Worm (Caenorhabditis elegans) whole organism, late embryonic: ENCODE data around the gene cca-1.

Experiments used
- ceh-30 ChIP-seq: fragments of 150-350 bp; optimal IDR thresholded peaks from 2 replicates; lab custom pipeline; 2014; ENCODE audit warnings: missing biosample characterization, missing genetic modification characterization
- pqm-1 ChIP-seq: sonication (generic microtip); optimal IDR thresholded peaks from 2 replicates; lab custom pipeline; 2016; ENCODE audit warnings: missing genetic modification characterization, missing compliant biosample characterization

- no peak for TF ChIP-seq ceh-30 (tag; lab: Kevin White, UChicago)
- TF ChIP-seq pqm-1 (tag; lab: Kevin White, UChicago): no peak
These were observed 41.6 kb downstream of the cca-1 start, which contains the start of gene sul-3 for ce11 chrX:7834117-7834516.
